Fruit fly (Drosophila melanogaster) whole organism, wandering third instar larva: ENCODE measurements around the gene CG8993.
A peak's percentile ranks its signal among the peaks of the same experiment; 100 is the strongest.

Experiments used
- Abd-B ChIP-seq: fragments of >200 bp; optimal IDR thresholded peaks from 2 replicates; lab custom pipeline; 2017; ENCODE audit warnings: missing biosample characterization, missing genetic modification characterization
- CG32264 ChIP-seq: fragments of 200-800 bp; sonication (Bioruptor generic); optimal IDR thresholded peaks from 2 replicates; lab custom pipeline; 2016; ENCODE audit warnings: missing biosample characterization, missing genetic modification characterization
- CG9705 ChIP-seq: fragments of 200-800 bp; sonication (Bioruptor generic); optimal IDR thresholded peaks from 2 replicates; lab custom pipeline; 2018; ENCODE audit warnings: missing biosample characterization, mild to moderate bottlenecking, missing genetic modification characterization
- CrebA ChIP-seq: fragments of 200-800 bp; sonication (Bioruptor generic); optimal IDR thresholded peaks from 2 replicates; lab custom pipeline; 2016; ENCODE audit warnings: missing biosample characterization, mild to moderate bottlenecking, missing genetic modification characterization, borderline replicate concordance
- Dfd ChIP-seq: fragments of >200 bp; optimal IDR thresholded peaks from 2 replicates; lab custom pipeline; 2017; ENCODE audit warnings: missing biosample characterization, missing genetic modification characterization
- Dif ChIP-seq: fragments of 200-275, 200-300 bp; sonication (Bioruptor generic); optimal IDR thresholded peaks from 2 replicates; lab custom pipeline; 2018; ENCODE audit warnings: missing biosample characterization, missing genetic modification characterization; ENCODE audit not compliant: partially characterized antibody
- GATAd ChIP-seq: sonication (Bioruptor generic); optimal IDR thresholded peaks from 2 replicates; lab custom pipeline; 2016; ENCODE audit warnings: missing biosample characterization, missing genetic modification characterization
- HLH106 ChIP-seq: fragments of 200-800 bp; optimal IDR thresholded peaks from 3 replicates; lab custom pipeline; 2019; ENCODE audit warnings: missing biosample characterization, mild to moderate bottlenecking, missing genetic modification characterization, moderate library complexity
- Hnf4 ChIP-seq: fragments of 200-800 bp; sonication (Bioruptor generic); optimal IDR thresholded peaks from 2 replicates; lab custom pipeline; 2016; ENCODE audit warnings: missing biosample characterization, mild to moderate bottlenecking, missing genetic modification characterization
- Hr83 ChIP-seq: fragments of 200-300 bp; sonication (Bioruptor generic); optimal IDR thresholded peaks from 2 replicates; lab custom pipeline; 2016; ENCODE audit warnings: missing biosample characterization, mild to moderate bottlenecking, missing genetic modification characterization, moderate library complexity; ENCODE audit not compliant: poor library complexity, severe bottlenecking
- Jra ChIP-seq: sonication (Bioruptor generic); optimal IDR thresholded peaks from 2 replicates; lab custom pipeline; 2016; ENCODE audit warnings: missing biosample characterization, missing genetic modification characterization
- Mio ChIP-seq: sonication (Bioruptor generic); optimal IDR thresholded peaks from 2 replicates; lab custom pipeline; 2016; ENCODE audit warnings: missing biosample characterization, missing genetic modification characterization
- N ChIP-seq: fragments of >200 bp; optimal IDR thresholded peaks from 2 replicates; lab custom pipeline; 2018; ENCODE audit warnings: missing biosample characterization, missing external identifiers, missing genetic modification characterization
- OdsH ChIP-seq: fragments of 200-800 bp; sonication (Bioruptor generic); optimal IDR thresholded peaks from 2 replicates; lab custom pipeline; 2016; ENCODE audit warnings: missing biosample characterization, mild to moderate bottlenecking, missing genetic modification characterization
- Rel ChIP-seq, 2 experiments: fragments of 200-800 bp; sonication (Bioruptor generic) in 1 of 2; optimal IDR thresholded peaks; 2 replicates in 1 of 2; 3 replicates in 1 of 2; lab custom pipeline; 2016 to 2019; ENCODE audit warnings: mild to moderate bottlenecking in 2 of 2, missing biosample characterization in 2 of 2, missing genetic modification characterization in 2 of 2, moderate library complexity in 1 of 2
- Sp1 ChIP-seq: fragments of 200-800 bp; sonication (Bioruptor generic); optimal IDR thresholded peaks from 3 replicates; lab custom pipeline; 2019; ENCODE audit warnings: missing biosample characterization, mild to moderate bottlenecking, missing genetic modification characterization, moderate library complexity
- Vsx2 ChIP-seq: fragments of 200-300, 225-300 bp; sonication (Bioruptor generic); optimal IDR thresholded peaks from 2 replicates; lab custom pipeline; 2018; ENCODE audit warnings: missing biosample characterization, missing genetic modification characterization; ENCODE audit not compliant: partially characterized antibody
- dl ChIP-seq, 2 experiments: fragments of 175-275, 200-275 bp in 1 of 2; fragments of 200-275 bp in 1 of 2; sonication (Bioruptor generic); optimal IDR thresholded peaks; lab custom pipeline; 2018; ENCODE audit warnings: mild to moderate bottlenecking in 2 of 2, missing biosample characterization in 2 of 2, missing genetic modification characterization in 2 of 2, moderate library complexity in 2 of 2; ENCODE audit not compliant: partially characterized antibody in 2 of 2, insufficient read depth in 1 of 2
- ey ChIP-seq: fragments of 200-800 bp; sonication (Bioruptor generic); optimal IDR thresholded peaks from 2 replicates; lab custom pipeline; 2016; ENCODE audit warnings: missing biosample characterization, missing genetic modification characterization
- foxo ChIP-seq, 2 experiments: fragments of 200-800 bp; sonication (Bioruptor generic); optimal IDR thresholded peaks; 2 replicates in 1 of 2; 3 replicates in 1 of 2; lab custom pipeline; 2016 to 2017; ENCODE audit warnings: missing biosample characterization in 2 of 2, missing genetic modification characterization in 2 of 2
- fru ChIP-seq: fragments of 200-800 bp; sonication (Bioruptor generic); optimal IDR thresholded peaks from 3 replicates; lab custom pipeline; 2016; ENCODE audit warnings: missing biosample characterization, mild to moderate bottlenecking, missing genetic modification characterization
- h ChIP-seq: fragments of 200-800 bp; sonication (Bioruptor generic); optimal IDR thresholded peaks from 3 replicates; lab custom pipeline; 2016; ENCODE audit warnings: missing biosample characterization, mild to moderate bottlenecking, missing genetic modification characterization
- jim ChIP-seq: fragments of 175-275, 200-325 bp; sonication (Bioruptor generic); optimal IDR thresholded peaks from 2 replicates; lab custom pipeline; 2016; ENCODE audit warnings: missing biosample characterization, mild to moderate bottlenecking, missing genetic modification characterization
- pan ChIP-seq: fragments of >200 bp; optimal IDR thresholded peaks from 2 replicates; lab custom pipeline; 2017
- sv ChIP-seq: fragments of 200-800 bp; sonication (Bioruptor generic); optimal IDR thresholded peaks from 3 replicates; lab custom pipeline; 2016; ENCODE audit warnings: missing biosample characterization, missing genetic modification characterization
- tai ChIP-seq: sonication (Bioruptor generic); optimal IDR thresholded peaks from 2 replicates; lab custom pipeline; 2016; ENCODE audit warnings: missing biosample characterization, missing genetic modification characterization
- usp ChIP-seq: fragments of >200 bp; optimal IDR thresholded peaks from 2 replicates; lab custom pipeline; 2017; ENCODE audit warnings: missing biosample characterization, missing genetic modification characterization
- woc ChIP-seq: sonication (Bioruptor generic); optimal IDR thresholded peaks from 2 replicates; lab custom pipeline; 2016; ENCODE audit warnings: missing biosample characterization, mild to moderate bottlenecking, missing genetic modification characterization

CG8993 gene

dm6 chr3L:2399788-2400187 is 27.8 kb downstream of the CG8993 start:
- no peak for TF ChIP-seq foxo (GFP tag; optimal IDR thresholded peaks at IDR 0.05; lab: Kevin White, UChicago)
- no peak for TF ChIP-seq Sp1 (GFP tag; lab: Kevin White, UChicago)
- TF ChIP-seq HLH106 (tag; lab: Kevin White, UChicago), result no peak
- TF ChIP-seq h (GFP tag; lab: Kevin White, UChicago), result no peak
- TF ChIP-seq Jra (GFP tag; lab: Kevin White, UChicago), result no peak
- TF ChIP-seq Mio, result no peak
- no peak for TF ChIP-seq GATAd (GFP tag; lab: Kevin White, UChicago)
- TF ChIP-seq dl (GFP tag; optimal IDR thresholded peaks at IDR 0.05; lab: Kevin White, UChicago; ENCODE audit: insufficient read depth in 1 of 2, partially characterized antibody in 2 of 2), result no peak
- TF ChIP-seq Dif, result no peak
- TF ChIP-seq pan (lab: Kevin White, UChicago), result no peak
- no peak for TF ChIP-seq N
- no peak for TF ChIP-seq Rel (GFP tag; optimal IDR thresholded peaks at IDR 0.05; lab: Kevin White, UChicago)
- no peak for TF ChIP-seq Rel (tag; optimal IDR thresholded peaks at IDR 0.05; lab: Kevin White, UChicago)
- no peak for TF ChIP-seq sv (GFP tag; lab: Kevin White, UChicago)
- no peak for TF ChIP-seq tai (GFP tag; lab: Kevin White, UChicago)
- no peak for TF ChIP-seq CrebA
- TF ChIP-seq fru (GFP tag; lab: Kevin White, UChicago), result no peak
- no peak for TF ChIP-seq CG9705
- TF ChIP-seq ey, result no peak
- TF ChIP-seq Dfd (GFP tag; lab: Kevin White, UChicago), result no peak
- no peak for TF ChIP-seq OdsH
- TF ChIP-seq, all 38 proteins: peak for 0

dm6 chr3L:2400227-2400840 is 28.3 kb downstream of the CG8993 start:
- TF ChIP-seq ey, result no peak
- no peak for TF ChIP-seq usp (GFP tag; lab: Kevin White, UChicago)
- no peak for TF ChIP-seq Hnf4 (GFP tag; lab: Kevin White, UChicago)
- peak; percentile 29 for TF ChIP-seq h (GFP tag; lab: Kevin White, UChicago)
- no peak for TF ChIP-seq Sp1 (GFP tag; lab: Kevin White, UChicago)
- TF ChIP-seq CG32264 (GFP tag; lab: Kevin White, UChicago), result no peak
- no peak for TF ChIP-seq Hr83 (GFP tag; lab: Kevin White, UChicago)
- no peak for TF ChIP-seq tai (GFP tag; lab: Kevin White, UChicago)

- TF ChIP-seq Abd-B (GFP tag; lab: Kevin White, UChicago) (no peak), Vsx2 (GFP tag; lab: Kevin White, UChicago) (no peak), Rel (GFP tag; optimal IDR thresholded peaks at IDR 0.05; lab: Kevin White, UChicago) (no peak), Rel (tag; optimal IDR thresholded peaks at IDR 0.05; lab: Kevin White, UChicago) (no peak), fru (GFP tag; lab: Kevin White, UChicago) (peak; percentile 22), CrebA (peak; percentile 52)
Observed at dm6 chr3L:2402206-2402605, 30.2 kb downstream of the CG8993 start.

dm6 chr3L:2407271-2407670 is 35.3 kb downstream of the CG8993 start:
- no peak for TF ChIP-seq woc

- TF ChIP-seq jim, result no peak
- peak; percentile 28 for TF ChIP-seq Vsx2 (GFP tag; lab: Kevin White, UChicago)
Observed at dm6 chr3L:2407945-2408344, 35.9 kb downstream of the CG8993 start.

- peak; percentile 42 for TF ChIP-seq fru (GFP tag; lab: Kevin White, UChicago)
- TF ChIP-seq OdsH, result no peak
Observed at dm6 chr3L:2409289-2409688, 37.3 kb downstream of the CG8993 start.
